Fruit fly (Drosophila melanogaster): ENCODE data around the gene MED30.

DNA sequence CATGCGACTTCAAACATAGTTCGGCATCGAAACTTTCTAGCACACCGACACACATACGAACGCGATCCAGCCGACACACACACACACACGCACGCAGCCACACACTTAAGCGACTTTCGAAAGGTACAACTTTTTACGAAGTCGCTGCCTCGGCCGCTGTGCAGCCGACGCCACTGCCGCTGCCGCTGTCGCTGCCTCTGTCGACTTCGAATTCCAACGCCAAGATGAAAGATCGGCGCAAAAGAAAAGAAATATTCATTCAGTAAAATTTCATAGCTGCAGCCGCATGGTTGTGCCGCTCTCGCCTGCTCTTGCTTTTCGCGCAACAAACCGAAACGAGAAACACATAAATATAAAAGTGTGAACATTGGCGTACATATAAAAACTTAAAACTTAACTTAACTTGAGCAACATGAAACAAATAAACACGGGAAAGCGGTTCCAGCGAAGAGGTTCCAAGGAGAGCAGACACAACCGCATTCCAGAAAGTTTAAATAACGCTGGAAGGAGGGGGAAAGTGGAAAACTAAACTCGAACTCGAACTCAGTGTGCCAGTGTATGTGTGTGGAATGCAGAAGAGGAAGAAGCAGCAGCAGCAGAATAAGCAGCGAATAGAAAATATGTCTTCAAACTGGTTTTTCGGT, 14.3 kb downstream of the MED30 start:
- TF ChIP-seq ttk (optimal IDR thresholded peaks at IDR 0.05) (no peak), insv (optimal IDR thresholded peaks at IDR 0.05) (no peak), Sin3A (optimal IDR thresholded peaks at IDR 0.05) (no peak)
